Worm (Caenorhabditis elegans) whole organism, early embryonic: ENCODE measurements around the gene F17C11.12.

Experiments used
- B0310.2 ChIP-seq: sonication (generic microtip); optimal IDR thresholded peaks from 2 replicates; lab custom pipeline; 2016; ENCODE audit warnings: mild to moderate bottlenecking, missing genetic modification characterization, missing compliant biosample characterization
- F13C5.2 ChIP-seq: sonication (generic microtip); optimal IDR thresholded peaks from 2 replicates; lab custom pipeline; 2017; ENCODE audit warnings: mild to moderate bottlenecking, missing genetic modification characterization, inconsistent platforms, missing compliant biosample characterization
- ama-1 ChIP-seq: fragments of 150-350 bp; optimal IDR thresholded peaks from 2 replicates; lab custom pipeline; 2014
- ceh-13 ChIP-seq: fragments of 200-800 bp; sonication (Bioruptor generic); optimal IDR thresholded peaks from 2 replicates; lab custom pipeline; 2018; ENCODE audit warnings: mild to moderate bottlenecking, missing genetic modification characterization, missing compliant biosample characterization
- ceh-36 ChIP-seq: sonication (generic microtip); optimal IDR thresholded peaks from 2 replicates; lab custom pipeline; 2016; ENCODE audit warnings: missing genetic modification characterization, inconsistent platforms, missing compliant biosample characterization
- flt-1 ChIP-seq: fragments of 200-800 bp; sonication (Bioruptor generic); IDR thresholded peaks from 2 replicates; pipeline ENCODE4 v1.3.6; 2022; ENCODE audit warnings: missing genetic modification characterization, missing compliant biosample characterization
- hmbx-1 ChIP-seq: sonication (generic microtip); optimal IDR thresholded peaks from 2 replicates; lab custom pipeline; 2016; ENCODE audit warnings: mild to moderate bottlenecking, missing genetic modification characterization, missing compliant biosample characterization
- pes-1 ChIP-seq: fragments of 200-800 bp; sonication (Bioruptor generic); IDR thresholded peaks from 2 replicates; pipeline ENCODE4 v1.3.6; 2022; ENCODE audit warnings: missing genetic modification reagents, missing genetic modification characterization, missing compliant biosample characterization
- scrt-1 ChIP-seq: fragments of 200-800 bp; sonication (Bioruptor generic); IDR thresholded peaks from 2 replicates; pipeline ENCODE4 v1.3.6; 2022; ENCODE audit warnings: missing genetic modification characterization, missing compliant biosample characterization
- sea-1 ChIP-seq: fragments of 200-800 bp; sonication (Bioruptor generic); conservative IDR thresholded peaks from 2 replicates; pipeline ENCODE4 v1.3.6; 2022; ENCODE audit warnings: missing genetic modification characterization, missing compliant biosample characterization
- tra-4 ChIP-seq: sonication (generic microtip); optimal IDR thresholded peaks from 2 replicates; lab custom pipeline; 2017; ENCODE audit warnings: missing genetic modification characterization, missing compliant biosample characterization

- TF ChIP-seq flt-1 (GFP tag; lab: Robert Waterston, UW) (no peak), tra-4 (no peak), B0310.2 (tag; lab: Kevin White, UChicago) (no peak), hmbx-1 (tag; lab: Kevin White, UChicago) (no peak), ama-1 (no peak), F13C5.2 (tag; lab: Kevin White, UChicago) (no peak), ceh-36 (tag; lab: Kevin White, UChicago) (no peak), scrt-1 (GFP tag; lab: Robert Waterston, UW) (no peak), sea-1 (no peak), ceh-13 (GFP tag; lab: Kevin White, UChicago) (no peak), pes-1 (GFP tag; lab: Robert Waterston, UW) (no peak)
These were observed 4.3 kb downstream of the F17C11.12 start, which contains the start of gene F58B4.5 for ce11 chrV:10932411-10932810.
